Fruit fly (Drosophila melanogaster) whole organism, prepupa: ENCODE data around the gene CG18585.

Experiments used
- Blimp-1 ChIP-seq: fragments of 200-800 bp; sonication (Bioruptor generic); optimal IDR thresholded peaks from 3 replicates; lab custom pipeline; 2017; ENCODE audit warnings: missing biosample characterization, missing genetic modification characterization, mild to moderate bottlenecking, moderate library complexity, missing genetic modification reagents
- CG10669 ChIP-seq: fragments of 200-800 bp; sonication (Bioruptor generic); optimal IDR thresholded peaks from 3 replicates; lab custom pipeline; 2018; ENCODE audit warnings: missing biosample characterization, mild to moderate bottlenecking, missing genetic modification characterization, moderate library complexity
- CG11762 ChIP-seq: fragments of 200-800 bp; sonication (Bioruptor generic); optimal IDR thresholded peaks from 3 replicates; lab custom pipeline; 2016; ENCODE audit warnings: missing biosample characterization, missing genetic modification characterization; ENCODE audit not compliant: insufficient read depth
- CG11902 ChIP-seq: fragments of 200-800 bp; sonication (Bioruptor generic); optimal IDR thresholded peaks from 3 replicates; lab custom pipeline; 2016; ENCODE audit warnings: missing biosample characterization, missing genetic modification characterization
- CG1621 ChIP-seq: fragments of 200-800 bp; sonication (Bioruptor generic); optimal IDR thresholded peaks from 3 replicates; lab custom pipeline; 2018; ENCODE audit warnings: missing biosample characterization, mild to moderate bottlenecking, missing genetic modification characterization
- CG16779 ChIP-seq: fragments of 200-800 bp; sonication (Bioruptor generic); optimal IDR thresholded peaks from 3 replicates; lab custom pipeline; 2017; ENCODE audit warnings: missing biosample characterization, mild to moderate bottlenecking, missing genetic modification characterization
- CG3032 ChIP-seq: fragments of 200-800 bp; optimal IDR thresholded peaks from 2 replicates; lab custom pipeline; 2019; ENCODE audit warnings: missing biosample characterization, mild to moderate bottlenecking, missing genetic modification characterization, moderate library complexity
- CG32006 ChIP-seq: fragments of 200-800 bp; sonication (Bioruptor generic); optimal IDR thresholded peaks from 3 replicates; lab custom pipeline; 2017; ENCODE audit warnings: missing biosample characterization, mild to moderate bottlenecking, missing genetic modification characterization
- CG4318 ChIP-seq: fragments of 200-800 bp; sonication (Bioruptor generic); optimal IDR thresholded peaks from 3 replicates; lab custom pipeline; 2017; ENCODE audit warnings: missing biosample characterization, mild to moderate bottlenecking, missing genetic modification characterization
- CG6163 ChIP-seq: fragments of 200-800 bp; sonication (Bioruptor generic); IDR thresholded peaks from 3 replicates; pipeline ENCODE4 v1.3.6; 2022; ENCODE audit warnings: missing biosample characterization, missing genetic modification characterization
- CG6276 ChIP-seq: fragments of 200-800 bp; sonication (Bioruptor generic); optimal IDR thresholded peaks from 2 replicates; lab custom pipeline; 2017; ENCODE audit warnings: missing biosample characterization, mild to moderate bottlenecking, missing genetic modification characterization
- CG6854 ChIP-seq: fragments of 200-800 bp; sonication (Bioruptor generic); optimal IDR thresholded peaks from 2 replicates; lab custom pipeline; 2017; ENCODE audit warnings: missing biosample characterization, mild to moderate bottlenecking, missing genetic modification characterization
- CG8119 ChIP-seq: fragments of 200-800 bp; sonication (Bioruptor generic); IDR thresholded peaks from 3 replicates; pipeline ENCODE4 v1.3.6; 2022; ENCODE audit warnings: missing biosample characterization, missing genetic modification characterization
- CG8632 ChIP-seq: fragments of 200-800 bp; sonication (Bioruptor generic); optimal IDR thresholded peaks from 3 replicates; lab custom pipeline; 2016; ENCODE audit warnings: missing biosample characterization, missing genetic modification characterization
- CG9139 ChIP-seq: fragments of 200-800 bp; sonication (Bioruptor generic); optimal IDR thresholded peaks from 3 replicates; lab custom pipeline; 2017; ENCODE audit warnings: missing biosample characterization, mild to moderate bottlenecking, missing genetic modification characterization
- Eip75B ChIP-seq: fragments of 200-800 bp; sonication (Bioruptor generic); optimal IDR thresholded peaks from 3 replicates; lab custom pipeline; 2016; ENCODE audit warnings: missing biosample characterization, missing genetic modification characterization
- Eip78C ChIP-seq: fragments of 200-800 bp; sonication (Bioruptor generic); peaks from one replicate; lab custom pipeline; 2016; ENCODE audit warnings: missing biosample characterization, missing genetic modification characterization
- Eip93F ChIP-seq: fragments of 200-800 bp; sonication (Bioruptor generic); optimal IDR thresholded peaks from 2 replicates; lab custom pipeline; 2016; ENCODE audit warnings: missing biosample characterization, mild to moderate bottlenecking, missing genetic modification characterization
- Ets21C ChIP-seq: fragments of 200-800 bp; sonication (Bioruptor generic); optimal IDR thresholded peaks from 3 replicates; lab custom pipeline; 2016; ENCODE audit warnings: missing biosample characterization, missing genetic modification characterization
- Ets96B ChIP-seq: fragments of 200-800 bp; optimal IDR thresholded peaks from 2 replicates; lab custom pipeline; 2019; ENCODE audit warnings: missing biosample characterization, mild to moderate bottlenecking, missing genetic modification characterization, moderate library complexity
- Gug ChIP-seq: fragments of 200-800 bp; sonication (Bioruptor generic); IDR thresholded peaks from 2 replicates; pipeline ENCODE4 v1.3.6; 2022; ENCODE audit warnings: missing biosample characterization, missing genetic modification characterization
- Hr39 ChIP-seq: fragments of 200-800 bp; sonication (Bioruptor generic); optimal IDR thresholded peaks from 2 replicates; lab custom pipeline; 2016; ENCODE audit warnings: missing biosample characterization, missing genetic modification characterization
- Lpt ChIP-seq: fragments of 200-800 bp; sonication (Bioruptor generic); optimal IDR thresholded peaks from 3 replicates; lab custom pipeline; 2016; ENCODE audit warnings: missing biosample characterization, missing genetic modification characterization
- OdsH ChIP-seq: fragments of 200-800 bp; sonication (Bioruptor generic); optimal IDR thresholded peaks from 3 replicates; lab custom pipeline; 2016; ENCODE audit warnings: missing biosample characterization, missing genetic modification characterization
- Sox102F ChIP-seq: fragments of 200-800 bp; sonication (Bioruptor generic); optimal IDR thresholded peaks from 2 replicates; lab custom pipeline; 2016; ENCODE audit warnings: missing biosample characterization, mild to moderate bottlenecking, missing genetic modification characterization
- Sox15 ChIP-seq: fragments of 200-800 bp; sonication (Bioruptor generic); optimal IDR thresholded peaks from 3 replicates; lab custom pipeline; 2016; ENCODE audit warnings: missing biosample characterization, missing genetic modification characterization
- dsx ChIP-seq: fragments of 200-800 bp; optimal IDR thresholded peaks from 3 replicates; lab custom pipeline; 2019; ENCODE audit warnings: missing biosample characterization, mild to moderate bottlenecking, missing genetic modification characterization, moderate library complexity; ENCODE audit not compliant: poor library complexity, severe bottlenecking
- esn ChIP-seq: fragments of 200-800 bp; sonication (Bioruptor generic); optimal IDR thresholded peaks from 2 replicates; lab custom pipeline; 2016; ENCODE audit warnings: missing biosample characterization, mild to moderate bottlenecking, missing genetic modification characterization, moderate library complexity
- fd85E ChIP-seq: fragments of 200-800 bp; sonication (Bioruptor generic); optimal IDR thresholded peaks from 3 replicates; lab custom pipeline; 2016; ENCODE audit warnings: missing biosample characterization, missing genetic modification characterization
- lz ChIP-seq: fragments of 200-800 bp; sonication (Bioruptor generic); optimal IDR thresholded peaks from 3 replicates; lab custom pipeline; 2016; ENCODE audit warnings: missing biosample characterization, missing genetic modification characterization
- salr ChIP-seq, 2 experiments: fragments of 200-800 bp; sonication (Bioruptor generic); optimal IDR thresholded peaks; 3 replicates each; lab custom pipeline; 2016 to 2018; ENCODE audit warnings: missing biosample characterization in 2 of 2, missing genetic modification characterization in 2 of 2, mild to moderate bottlenecking in 1 of 2
- spab ChIP-seq: fragments of 200-800 bp; sonication (Bioruptor generic); optimal IDR thresholded peaks from 2 replicates; lab custom pipeline; 2017; ENCODE audit warnings: missing biosample characterization, mild to moderate bottlenecking, missing genetic modification characterization, missing genetic modification reagents
- ss ChIP-seq, 2 experiments: fragments of 200-800 bp; sonication (Bioruptor generic); optimal IDR thresholded peaks; 2 replicates in 1 of 2; 3 replicates in 1 of 2; lab custom pipeline; 2017 to 2018; ENCODE audit warnings: mild to moderate bottlenecking in 2 of 2, missing biosample characterization in 2 of 2, missing genetic modification characterization in 2 of 2, moderate library complexity in 1 of 2
- svp ChIP-seq: fragments of 200-800 bp; sonication (Bioruptor generic); peaks from one replicate; lab custom pipeline; 2016; ENCODE audit warnings: missing biosample characterization, missing genetic modification characterization
- vri ChIP-seq: fragments of 200-800 bp; sonication (Bioruptor generic); optimal IDR thresholded peaks from 3 replicates; lab custom pipeline; 2016; ENCODE audit warnings: missing biosample characterization, mild to moderate bottlenecking, missing genetic modification characterization

CG18585 gene

DNA sequence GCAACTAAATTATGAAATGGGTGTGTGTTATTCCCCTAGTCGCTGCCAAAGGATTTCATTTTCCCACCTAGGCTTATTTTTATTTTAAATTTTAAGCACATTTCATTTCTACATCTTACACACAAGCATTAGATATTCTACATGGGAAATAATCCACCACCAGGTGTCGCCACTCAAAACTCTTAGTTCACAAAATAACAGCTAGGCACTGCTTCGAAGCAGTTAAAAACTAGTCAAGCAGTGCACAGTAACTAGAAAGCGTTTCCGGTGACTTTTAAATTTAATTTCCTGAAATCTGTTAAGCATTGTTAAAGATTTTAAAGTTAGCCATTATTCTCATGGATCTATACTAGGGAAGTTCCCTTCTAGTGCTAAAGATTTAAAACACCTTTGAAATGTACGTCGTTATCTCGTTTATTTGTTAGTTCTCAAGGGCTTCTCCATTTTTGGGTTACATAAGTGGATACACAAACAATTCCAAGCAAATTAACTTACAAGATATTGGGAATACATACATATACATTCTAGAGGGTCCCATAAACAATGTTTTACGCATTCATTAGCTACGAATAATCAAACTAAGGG lies 49.2 kb downstream of the CG18585 start (continued):
- TF ChIP-seq CG4318 (GFP tag; lab: Kevin White, UChicago) (no peak), lz (GFP tag; lab: Kevin White, UChicago) (peak; percentile 28), Sox15 (GFP tag; lab: Kevin White, UChicago) (peak; percentile 11), spab (no peak), Lpt (no peak), CG8632 (no peak), esn (GFP tag; lab: Kevin White, UChicago) (no peak), Sox102F (GFP tag; lab: Kevin White, UChicago) (no peak), Blimp-1 (GFP tag; lab: Kevin White, UChicago) (no peak), CG8119 (GFP tag; lab: Robert Waterston, UW) (no peak), ss (GFP tag; optimal IDR thresholded peaks at IDR 0.05; lab: Kevin White, UChicago) (no peak), CG16779 (tag; lab: Kevin White, UChicago) (no peak), CG1621 (no peak), vri (GFP tag; lab: Kevin White, UChicago) (no peak), OdsH (GFP tag; lab: Kevin White, UChicago) (peak; percentile 73), Gug (no peak; the same call in 1 of the 2 replicates), CG10669 (GFP tag; lab: Kevin White, UChicago) (no peak), CG9139 (GFP tag; lab: Kevin White, UChicago) (no peak), Ets21C (GFP tag; lab: Kevin White, UChicago) (no peak), CG6276 (GFP tag; lab: Kevin White, UChicago) (no peak), CG32006 (GFP tag; lab: Kevin White, UChicago) (no peak), salr (GFP tag; optimal IDR thresholded peaks at IDR 0.05; lab: Kevin White, UChicago) (peak in 1 of 2 experiments; percentile 33), Hr39 (peak; percentile 53), CG6163 (GFP tag; lab: Robert Waterston, UW) (peak; percentile 80), fd85E (GFP tag; lab: Kevin White, UChicago) (no peak), svp (GFP tag; lab: Kevin White, UChicago) (no peak), Eip75B (GFP tag; lab: Kevin White, UChicago) (peak; percentile 53), dsx (GFP tag; lab: Kevin White, UChicago) (no peak), CG6854 (no peak), CG3032 (no peak), CG11902 (GFP tag; lab: Kevin White, UChicago) (no peak), Eip78C (GFP tag; lab: Kevin White, UChicago) (no peak), Eip93F (GFP tag; lab: Kevin White, UChicago) (no peak), Ets96B (tag; lab: Kevin White, UChicago) (no peak), CG11762 (GFP tag; lab: Kevin White, UChicago) (no peak)
